Fruit fly (Drosophila melanogaster) S2 (cell line): ENCODE data around the gene CG4168.

Source experiments
- CG8478 ChIP-seq: fragments of >200 bp; optimal IDR thresholded peaks from 2 replicates; lab custom pipeline; 2018
- CTCF ChIP-seq, 2 experiments: fragments of >200 bp; optimal IDR thresholded peaks; 2 replicates each; lab custom pipeline; 2018

The CG4168 gene

DNA sequence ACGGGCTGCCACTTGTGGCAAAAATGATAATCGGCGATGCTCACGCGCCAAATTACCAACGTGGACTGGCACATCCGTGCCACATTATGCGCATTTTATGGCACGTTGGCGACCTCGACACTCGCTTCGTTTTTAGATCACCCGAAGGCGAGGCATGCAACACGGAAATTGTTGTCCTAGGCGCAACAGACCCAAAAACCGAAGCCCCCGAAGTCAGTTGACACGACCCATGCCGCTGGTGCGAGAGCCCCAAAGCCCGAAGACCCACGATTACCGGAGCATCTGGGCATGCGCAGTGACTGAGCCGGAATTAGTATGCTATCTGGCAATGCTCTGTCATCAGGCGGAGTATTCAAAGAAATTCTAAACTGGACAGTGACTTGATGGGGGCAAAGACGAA lies at the start of gene CG4168:
CG4168 (minus strand) TSS at position 51 of the 400 bp plus-strand sequence.
- no peak for TF ChIP-seq CTCF (optimal IDR thresholded peaks at IDR 0.05; lab: Kevin White, UChicago)
- TF ChIP-seq CG8478 (lab: Kevin White, UChicago): no peak

DNA sequence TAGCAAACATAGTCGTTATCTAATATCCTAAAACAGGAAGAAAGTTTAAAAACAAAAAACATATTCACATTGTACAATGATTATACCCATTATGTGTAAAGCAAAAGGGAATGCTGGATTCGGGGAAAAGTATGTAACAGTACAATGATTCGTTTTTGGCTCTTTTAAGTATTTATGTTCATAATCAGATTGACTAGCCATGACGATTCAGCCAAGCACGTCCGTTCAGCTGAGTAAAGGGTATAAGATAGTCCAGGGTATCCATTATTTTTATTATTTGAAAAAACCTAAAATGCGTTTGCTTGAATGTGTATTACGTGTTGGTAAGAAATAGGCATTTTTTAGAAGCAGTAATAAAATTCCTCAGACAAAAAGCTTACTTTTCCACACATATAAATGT lies 49.4 kb upstream of the CG4168 start:
- TF ChIP-seq CTCF (optimal IDR thresholded peaks at IDR 0.05; lab: Kevin White, UChicago): no peak
- no peak for TF ChIP-seq CG8478 (lab: Kevin White, UChicago)

DNA sequence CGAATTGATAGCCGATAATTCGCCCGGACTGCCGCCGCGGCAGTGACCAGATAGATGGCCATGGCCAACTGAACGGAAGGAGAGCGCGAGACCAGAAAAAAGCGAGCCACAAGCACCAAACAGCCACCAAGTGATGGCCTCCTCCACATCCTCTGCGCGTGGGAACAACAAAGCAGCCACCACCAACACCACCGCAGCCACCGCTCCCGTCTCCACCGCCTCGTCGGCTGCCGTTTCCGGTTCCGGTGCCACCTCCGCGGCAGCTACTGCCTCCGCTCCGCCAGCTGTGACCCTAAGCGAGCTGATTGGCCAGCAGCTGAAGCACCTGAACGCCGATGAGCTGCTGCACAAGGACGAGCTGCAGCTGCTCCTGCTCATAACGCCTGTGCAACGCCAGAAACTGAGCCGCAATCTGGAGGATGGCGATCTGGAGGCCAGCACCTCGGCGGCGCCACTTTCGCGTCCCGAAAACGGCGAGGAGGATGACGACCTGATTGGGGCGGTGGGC lies 48.8 kb upstream of the CG4168 start:
- TF ChIP-seq CTCF (optimal IDR thresholded peaks at IDR 0.05; lab: Kevin White, UChicago) (no peak), CG8478 (lab: Kevin White, UChicago) (no peak)

DNA sequence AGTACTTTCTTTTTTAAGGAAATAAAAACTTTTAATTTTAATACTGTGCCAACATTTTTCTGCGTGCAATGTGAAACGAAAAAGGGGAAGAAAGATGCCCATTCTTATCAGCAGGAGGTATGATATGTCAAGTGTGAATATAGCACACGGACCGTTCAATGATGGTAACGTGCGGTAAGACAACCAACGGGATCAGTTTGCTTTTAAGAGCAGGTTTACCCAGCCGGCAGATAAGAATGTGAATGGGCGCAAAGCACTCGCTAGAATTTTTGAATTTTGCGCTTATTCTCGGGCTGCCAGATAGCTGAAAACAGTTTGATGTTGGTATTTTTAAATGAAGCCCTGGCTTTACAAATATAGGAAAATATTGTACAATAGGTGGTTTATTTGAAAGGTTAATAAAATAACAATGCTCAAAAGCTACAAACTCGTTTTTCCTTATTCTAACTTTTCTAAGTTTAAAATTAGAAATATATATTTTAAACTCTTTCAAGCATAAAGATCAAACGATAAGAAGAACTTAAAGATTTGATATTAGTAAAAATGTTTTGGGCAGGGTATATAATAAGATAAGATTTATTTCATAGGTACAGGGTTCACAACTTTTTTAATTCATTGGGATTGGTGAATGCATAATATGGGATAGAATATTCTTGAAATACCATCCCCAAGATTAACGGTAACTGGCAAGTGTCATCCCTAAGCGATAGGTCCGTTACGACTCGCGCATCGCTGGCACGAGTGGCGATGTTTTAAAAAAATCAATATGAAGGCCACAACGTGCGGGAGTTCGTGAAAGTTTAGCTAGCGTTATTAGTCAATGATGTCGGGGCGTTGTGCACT lies 48.1 kb upstream of the CG4168 start, which contains the start of gene dao:
dao (plus strand) TSS at position 717 of the 843 bp plus-strand sequence.
- no peak for TF ChIP-seq CTCF (optimal IDR thresholded peaks at IDR 0.05; lab: Kevin White, UChicago)

DNA sequence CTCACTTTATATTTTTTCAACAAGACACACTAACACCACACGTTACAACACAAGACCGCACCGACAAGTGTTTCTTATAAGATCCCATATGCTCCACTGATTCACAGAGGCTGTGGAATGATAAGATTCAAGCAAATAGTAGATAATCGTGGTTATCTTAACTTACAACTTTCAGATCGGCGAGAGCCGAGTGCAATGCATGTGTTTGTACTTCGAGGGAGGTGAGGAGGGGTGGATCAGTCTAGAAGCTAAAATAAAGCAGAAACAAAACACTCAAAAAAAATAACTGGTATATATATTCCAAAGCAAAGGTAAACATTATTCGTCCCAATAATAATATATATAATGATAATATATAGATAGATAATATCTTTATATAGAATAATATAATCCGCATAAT lies 47.4 kb upstream of the CG4168 start, which contains the start of gene ZnT35C:
ZnT35C (minus strand) TSS at position 101 of the 400 bp plus-strand sequence.
- TF ChIP-seq CTCF (optimal IDR thresholded peaks at IDR 0.05; lab: Kevin White, UChicago): no peak
- TF ChIP-seq CG8478 (lab: Kevin White, UChicago): no peak

DNA sequence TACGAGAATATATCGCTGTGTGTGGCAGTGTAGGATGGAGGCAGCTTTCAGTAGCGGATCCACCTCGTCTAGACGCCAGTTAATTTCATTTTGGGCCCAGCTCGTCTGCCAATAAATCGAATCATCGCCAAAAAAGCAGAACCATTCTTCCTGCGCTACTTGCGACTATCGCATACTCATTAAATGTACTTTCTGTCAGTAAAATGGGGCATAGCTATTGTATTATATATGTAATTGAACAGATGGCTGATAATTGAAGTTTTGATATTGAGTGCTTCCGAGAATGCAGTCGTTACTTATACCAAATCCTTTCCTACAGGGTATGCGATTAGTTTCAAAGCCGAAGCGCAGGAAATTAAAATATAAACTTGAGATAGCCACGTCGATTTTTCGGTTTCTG lies 44.4 kb upstream of the CG4168 start:
- TF ChIP-seq CTCF (optimal IDR thresholded peaks at IDR 0.05; lab: Kevin White, UChicago) (no peak), CG8478 (lab: Kevin White, UChicago) (no peak)

DNA sequence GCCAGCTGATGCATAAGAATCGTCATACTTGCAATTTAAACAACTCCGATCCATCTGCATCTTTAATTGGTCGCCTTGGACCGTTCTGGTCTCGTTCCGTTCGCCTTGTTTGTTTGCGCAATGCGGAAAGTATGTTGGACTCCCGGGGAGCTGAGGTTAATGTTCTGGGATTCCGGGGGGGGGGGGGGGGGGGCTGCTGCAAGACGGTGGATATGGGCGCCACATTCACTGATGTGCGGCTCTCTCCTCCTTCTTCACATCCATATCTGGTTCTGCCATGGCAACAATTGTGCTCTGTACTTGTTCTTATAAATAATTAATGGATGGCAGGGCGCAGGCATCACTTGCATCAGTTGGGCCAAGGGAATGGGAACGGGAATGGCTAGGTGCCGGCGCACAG lies 43.2 kb upstream of the CG4168 start:
- TF ChIP-seq CTCF (optimal IDR thresholded peaks at IDR 0.05; lab: Kevin White, UChicago): no peak
- TF ChIP-seq CG8478 (lab: Kevin White, UChicago): no peak

DNA sequence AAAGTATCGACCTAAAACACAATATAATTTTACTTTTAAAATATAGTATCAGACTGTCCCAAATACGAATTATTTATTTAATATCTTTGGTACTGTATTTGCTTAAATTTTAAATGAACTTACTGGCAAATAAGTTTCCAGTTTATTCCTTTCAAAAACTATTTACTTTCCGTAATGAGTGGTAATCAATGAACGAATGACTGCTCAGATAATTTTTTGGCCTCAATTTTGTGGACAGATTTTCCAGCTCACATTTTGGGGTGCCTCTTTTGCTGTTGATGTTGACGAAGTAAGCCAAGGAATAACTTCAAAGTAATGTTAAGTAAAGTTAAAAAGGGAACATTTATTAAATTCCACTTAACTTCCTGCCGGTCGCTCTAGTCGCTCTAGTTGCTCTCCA lies 14.7 kb upstream of the CG4168 start, which contains the start of gene CG43230:
CG43230 (plus strand) TSS at position 301 of the 400 bp plus-strand sequence.
- no peak for TF ChIP-seq CG8478 (lab: Kevin White, UChicago)
- TF ChIP-seq CTCF (optimal IDR thresholded peaks at IDR 0.05; lab: Kevin White, UChicago): no peak

DNA sequence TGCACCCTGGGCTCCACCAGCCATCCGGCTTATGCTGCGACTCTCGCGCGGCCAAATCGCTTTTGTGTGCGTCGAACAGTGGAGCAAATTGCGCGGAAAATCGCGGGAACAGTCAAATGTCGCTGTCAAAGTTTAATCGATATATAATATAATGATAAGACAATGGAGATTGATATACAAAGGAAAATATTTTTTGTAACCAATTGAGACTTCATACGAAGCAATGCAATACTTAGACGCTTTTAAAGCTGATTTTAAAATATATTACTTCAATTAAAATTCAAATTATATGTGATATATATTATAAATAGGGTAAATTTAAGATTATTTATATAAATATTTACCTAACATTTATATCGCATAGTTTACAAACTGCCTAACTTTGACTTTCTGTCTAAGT lies 11.2 kb upstream of the CG4168 start:
- TF ChIP-seq CG8478 (lab: Kevin White, UChicago) (no peak), CTCF (optimal IDR thresholded peaks at IDR 0.05; lab: Kevin White, UChicago) (no peak)

DNA sequence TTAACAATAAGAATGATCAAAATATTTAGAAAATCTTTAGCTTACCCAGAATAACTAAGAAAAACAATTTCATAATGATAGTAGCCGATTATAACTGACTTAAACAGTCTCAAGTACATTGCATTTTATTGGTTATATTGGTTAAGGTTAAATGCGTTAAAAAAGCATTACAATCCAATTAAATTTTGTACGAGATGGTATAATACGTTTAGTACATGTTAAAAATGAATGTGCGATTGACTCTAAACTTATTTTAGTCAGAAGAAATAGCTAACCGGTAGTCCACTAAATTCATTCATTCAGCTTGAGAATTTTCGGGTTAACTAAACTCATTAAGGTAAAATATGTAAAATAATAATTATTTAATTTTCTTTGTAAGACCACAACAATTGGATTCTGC lies 1.7 kb upstream of the CG4168 start, which contains the start of gene Sfp35C:
Sfp35C (minus strand) TSS at position 101 of the 400 bp plus-strand sequence.
- no peak for TF ChIP-seq CG8478 (lab: Kevin White, UChicago)
- no peak for TF ChIP-seq CTCF (optimal IDR thresholded peaks at IDR 0.05; lab: Kevin White, UChicago)

DNA sequence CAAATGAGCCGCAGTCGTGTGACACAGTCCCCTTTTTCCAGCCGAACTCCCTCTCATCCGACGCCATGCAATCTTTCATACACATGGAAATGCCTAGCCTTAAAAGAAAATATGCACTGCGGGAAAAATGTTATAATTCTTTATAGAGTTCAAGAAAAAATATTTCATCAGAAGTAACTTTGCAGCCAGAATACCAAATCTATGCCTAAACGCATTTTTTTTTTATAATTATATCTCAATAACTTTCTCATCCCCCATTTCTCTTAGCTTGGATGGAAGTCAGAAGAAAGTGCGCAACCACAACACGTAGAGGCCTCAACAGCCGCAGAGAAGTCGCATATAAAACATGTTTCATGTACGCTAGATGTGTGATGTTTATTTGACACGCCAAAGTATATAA lies 21.2 kb downstream of the CG4168 start:
- TF ChIP-seq CTCF (optimal IDR thresholded peaks at IDR 0.05; lab: Kevin White, UChicago): no peak
- TF ChIP-seq CG8478 (lab: Kevin White, UChicago): no peak

DNA sequence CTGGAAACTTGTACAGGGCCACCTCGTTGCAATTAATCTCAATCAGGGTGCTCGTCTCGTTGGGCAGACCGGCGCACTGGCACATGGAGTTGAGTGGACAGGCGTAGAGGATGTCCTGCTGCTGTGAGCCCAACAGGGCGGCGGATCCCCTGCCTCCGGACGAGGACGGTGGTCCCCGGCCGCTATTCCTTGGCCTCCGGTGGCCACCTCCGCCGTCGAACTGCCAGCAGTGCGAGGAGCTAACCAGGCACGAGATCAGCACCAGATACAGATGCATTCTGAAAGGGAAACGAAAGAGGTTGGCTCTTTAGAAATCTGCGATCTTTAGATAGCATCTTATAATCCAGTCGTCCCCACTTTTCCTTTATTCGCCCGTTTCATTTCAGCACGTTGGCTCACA lies 22.2 kb downstream of the CG4168 start:
- TF ChIP-seq CTCF (optimal IDR thresholded peaks at IDR 0.05; lab: Kevin White, UChicago): no peak
- TF ChIP-seq CG8478 (lab: Kevin White, UChicago): no peak

DNA sequence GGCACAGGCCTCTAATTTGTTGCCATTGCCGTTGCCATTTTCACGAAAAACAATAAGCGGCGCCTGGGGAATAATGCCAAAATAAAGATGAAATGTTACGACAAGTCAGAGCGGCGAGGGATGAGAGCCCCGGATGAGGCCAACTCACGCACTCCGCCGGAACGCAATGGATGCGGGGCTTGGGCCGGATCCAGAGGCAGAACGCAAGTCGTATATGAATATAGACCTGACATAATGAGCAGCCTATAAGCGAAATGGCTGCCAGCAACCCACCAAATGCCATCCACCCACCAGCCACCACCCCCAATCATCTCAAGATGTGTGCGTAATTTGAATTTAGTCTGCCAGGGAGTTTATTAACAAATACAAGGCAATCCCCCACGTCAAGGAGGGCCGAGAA lies 81.8 kb downstream of the CG4168 start:
- TF ChIP-seq CTCF (optimal IDR thresholded peaks at IDR 0.05; lab: Kevin White, UChicago) (no peak), CG8478 (lab: Kevin White, UChicago) (no peak)

DNA sequence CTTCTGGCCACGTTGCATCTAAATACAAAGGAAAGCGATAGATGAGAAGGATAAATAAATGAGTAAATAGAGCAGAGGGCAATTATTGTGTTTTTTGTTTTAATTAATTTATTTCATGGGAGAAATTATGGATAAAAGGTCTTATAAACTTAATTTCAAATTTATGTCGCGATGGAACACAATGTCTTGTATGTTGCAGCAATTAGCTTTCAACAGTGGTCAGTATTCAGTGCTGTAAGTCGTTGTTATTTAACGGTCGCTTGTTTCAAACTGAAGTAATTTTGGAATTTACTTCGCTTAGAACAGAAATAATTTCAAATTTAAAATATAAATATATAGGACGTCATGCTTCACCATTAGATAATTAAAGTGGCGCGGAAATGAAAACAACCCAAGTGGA lies 82.3 kb downstream of the CG4168 start:
- TF ChIP-seq CTCF (optimal IDR thresholded peaks at IDR 0.05; lab: Kevin White, UChicago): no peak
- no peak for TF ChIP-seq CG8478 (lab: Kevin White, UChicago)

DNA sequence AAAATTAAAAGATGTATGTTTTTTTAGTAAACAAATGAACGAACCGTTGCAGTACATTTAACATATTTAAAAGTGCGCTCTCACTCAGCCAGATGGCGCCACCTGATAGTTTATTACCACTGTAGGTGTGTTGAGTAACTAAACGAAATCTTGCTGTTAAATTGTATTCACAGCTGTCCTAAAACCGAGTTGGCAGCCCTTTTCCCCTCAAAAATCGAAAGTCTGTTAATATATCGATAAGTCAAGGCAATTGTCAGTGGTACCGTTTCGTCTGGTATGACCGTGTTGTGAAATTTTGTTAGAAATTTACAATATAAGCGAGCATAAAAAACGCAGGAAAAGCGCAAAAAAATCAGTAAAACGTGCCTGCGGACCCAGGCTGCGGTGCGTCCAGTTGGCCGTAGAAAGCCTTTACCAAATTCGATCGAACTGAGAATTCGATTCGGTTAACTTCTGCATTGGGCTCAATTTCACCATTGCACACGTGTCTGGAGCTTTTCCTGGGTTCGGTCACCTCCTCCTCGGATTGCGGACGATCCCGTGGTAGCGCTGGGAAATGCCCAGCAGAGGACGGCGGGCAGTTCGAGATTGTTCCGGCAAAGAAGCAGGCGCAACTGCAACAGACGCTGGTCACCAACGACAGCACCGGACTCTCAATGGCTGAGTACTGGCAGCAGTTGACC lies 86.9 kb downstream of the CG4168 start, which contains the start of gene stc:
stc (plus strand) TSS at position 247 of the 683 bp plus-strand sequence.
- TF ChIP-seq CG8478 (lab: Kevin White, UChicago) (no peak), CTCF (optimal IDR thresholded peaks at IDR 0.05; lab: Kevin White, UChicago) (peak; percentile 94 to 96)
